Fruit fly (Drosophila melanogaster) whole organism, embryonic: ENCODE measurements around the gene Csas.

Source experiments
- Antp ChIP-seq: fragments of 200-800 bp; sonication (Bioruptor generic); optimal IDR thresholded peaks from 3 replicates; lab custom pipeline; 2016; ENCODE audit warnings: missing biosample characterization, missing genetic modification characterization
- BEAF-32 ChIP-seq: fragments of 200-800 bp; sonication (Bioruptor generic); optimal IDR thresholded peaks from 3 replicates; lab custom pipeline; 2017; ENCODE audit warnings: missing biosample characterization, missing genetic modification characterization, mild to moderate bottlenecking, moderate library complexity, missing genetic modification reagents
- CG10267 ChIP-seq: fragments of 200-800 bp; sonication (Bioruptor generic); optimal IDR thresholded peaks from 2 replicates; lab custom pipeline; 2018; ENCODE audit warnings: missing biosample characterization, mild to moderate bottlenecking, missing genetic modification characterization, moderate library complexity
- CG11085 ChIP-seq: fragments of 200-800 bp; sonication (Bioruptor generic); IDR thresholded peaks from 2 replicates; pipeline ENCODE4 v1.3.6; 2022; ENCODE audit warnings: missing biosample characterization, missing genetic modification characterization
- CG11560 ChIP-seq: fragments of 200-800 bp; sonication (Bioruptor generic); IDR thresholded peaks from 3 replicates; pipeline ENCODE4 v1.3.6; 2022; ENCODE audit warnings: missing biosample characterization, missing genetic modification characterization
- CG12769 ChIP-seq: fragments of 200-800 bp; sonication (Bioruptor generic); optimal IDR thresholded peaks from 2 replicates; lab custom pipeline; 2019; ENCODE audit warnings: missing biosample characterization, mild to moderate bottlenecking, missing genetic modification characterization, moderate library complexity
- CG13287 ChIP-seq: fragments of 200-800 bp; sonication (Bioruptor generic); IDR thresholded peaks from 2 replicates; pipeline ENCODE4 v1.3.6; 2022; ENCODE audit warnings: missing biosample characterization, missing genetic modification characterization; ENCODE audit not compliant: partially characterized antibody
- CG14667 ChIP-seq: fragments of 200-800 bp; sonication (Bioruptor generic); IDR thresholded peaks from 2 replicates; pipeline ENCODE4 v1.3.6; 2022; ENCODE audit warnings: missing biosample characterization, missing genetic modification characterization
- CG14710 ChIP-seq: fragments of 200-800 bp; sonication (Bioruptor generic); optimal IDR thresholded peaks from 3 replicates; lab custom pipeline; 2019; ENCODE audit warnings: missing biosample characterization, mild to moderate bottlenecking, missing genetic modification characterization, moderate library complexity
- CG15011 ChIP-seq: fragments of 200-800 bp; sonication (Bioruptor generic); optimal IDR thresholded peaks from 3 replicates; lab custom pipeline; 2018; ENCODE audit warnings: missing biosample characterization, mild to moderate bottlenecking, missing genetic modification characterization
- CG30020 ChIP-seq: fragments of 200-800 bp; optimal IDR thresholded peaks from 2 replicates; lab custom pipeline; 2019; ENCODE audit warnings: missing biosample characterization, mild to moderate bottlenecking, missing genetic modification characterization, moderate library complexity
- CG30431 ChIP-seq: fragments of 200-800 bp; sonication (Bioruptor generic); optimal IDR thresholded peaks from 2 replicates; lab custom pipeline; 2017; ENCODE audit warnings: missing biosample characterization, missing genetic modification characterization
- CG31388 ChIP-seq: fragments of 200-800 bp; sonication (Bioruptor generic); optimal IDR thresholded peaks from 2 replicates; lab custom pipeline; 2016; ENCODE audit warnings: missing biosample characterization, missing genetic modification characterization
- CG3995 ChIP-seq: fragments of 200-800 bp; sonication (Bioruptor generic); optimal IDR thresholded peaks from 3 replicates; lab custom pipeline; 2016; ENCODE audit warnings: missing biosample characterization, missing genetic modification characterization
- CG6272 ChIP-seq: fragments of 200-800 bp; sonication (Bioruptor generic); IDR thresholded peaks from 2 replicates; pipeline ENCODE4 v1.3.6; 2022; ENCODE audit warnings: missing biosample characterization, missing genetic modification characterization
- CG6765 ChIP-seq: fragments of 200-800 bp; sonication (Bioruptor generic); optimal IDR thresholded peaks from 3 replicates; lab custom pipeline; 2017; ENCODE audit warnings: missing biosample characterization, mild to moderate bottlenecking, missing genetic modification characterization
- CG6791 ChIP-seq: fragments of 200-800 bp; sonication (Bioruptor generic); IDR thresholded peaks from 3 replicates; pipeline ENCODE4 v1.3.6; 2022; ENCODE audit warnings: missing biosample characterization, missing genetic modification characterization; ENCODE audit not compliant: partially characterized antibody
- CG7786 ChIP-seq: fragments of 200-800 bp; sonication (Bioruptor generic); optimal IDR thresholded peaks from 2 replicates; lab custom pipeline; 2016; ENCODE audit warnings: missing biosample characterization, missing genetic modification characterization
- Dll ChIP-seq: fragments of 200-800 bp; sonication (Bioruptor generic); IDR thresholded peaks from 4 replicates; pipeline ENCODE4 v1.3.6; 2022; ENCODE audit warnings: missing biosample characterization, missing genetic modification characterization; ENCODE audit not compliant: partially characterized antibody
- Dref ChIP-seq: fragments of 200-800 bp; sonication (Bioruptor generic); IDR thresholded peaks from 2 replicates; pipeline ENCODE4 v1.3.6; 2022; ENCODE audit warnings: missing biosample characterization, missing genetic modification characterization
- E2f2 ChIP-seq: fragments of 200-800 bp; sonication (Bioruptor generic); IDR thresholded peaks from 2 replicates; pipeline ENCODE4 v1.3.6; 2022; ENCODE audit warnings: missing biosample characterization, missing genetic modification characterization
- Gsc ChIP-seq: fragments of 200-800 bp; sonication (Bioruptor generic); IDR thresholded peaks from 2 replicates; pipeline ENCODE4 v1.3.6; 2022; ENCODE audit warnings: missing biosample characterization, missing genetic modification characterization
- Gug ChIP-seq: fragments of 200-800 bp; sonication (Bioruptor generic); IDR thresholded peaks from 4 replicates; pipeline ENCODE4 v1.3.6; 2022; ENCODE audit warnings: missing biosample characterization, missing genetic modification characterization
- Mes4 ChIP-seq: fragments of 200-800 bp; sonication (Bioruptor generic); optimal IDR thresholded peaks from 2 replicates; lab custom pipeline; 2016; ENCODE audit warnings: missing biosample characterization, missing genetic modification characterization
- Side ChIP-seq: fragments of 200-800 bp; sonication (Bioruptor generic); optimal IDR thresholded peaks from 2 replicates; lab custom pipeline; 2016; ENCODE audit warnings: missing biosample characterization, missing genetic modification characterization
- Sry-β ChIP-seq: fragments of 200-800 bp; sonication (Bioruptor generic); optimal IDR thresholded peaks from 2 replicates; lab custom pipeline; 2018; ENCODE audit warnings: missing biosample characterization, mild to moderate bottlenecking, missing genetic modification characterization, moderate library complexity
- YL-1 ChIP-seq: fragments of 200-800 bp; sonication (Bioruptor generic); optimal IDR thresholded peaks from 3 replicates; lab custom pipeline; 2017; ENCODE audit warnings: missing biosample characterization, mild to moderate bottlenecking, missing genetic modification characterization
- ac ChIP-seq: fragments of 200-800 bp; sonication (Bioruptor generic); optimal IDR thresholded peaks from 3 replicates; lab custom pipeline; 2017; ENCODE audit warnings: missing biosample characterization, mild to moderate bottlenecking, missing genetic modification characterization
- br ChIP-seq: fragments of >200 bp; optimal IDR thresholded peaks from 2 replicates; lab custom pipeline; 2017
- chm ChIP-seq: fragments of 200-800 bp; sonication (Bioruptor generic); IDR thresholded peaks from 2 replicates; pipeline ENCODE4 v1.3.6; 2022; ENCODE audit warnings: missing biosample characterization, missing genetic modification characterization
- en ChIP-seq: fragments of 200-800 bp; sonication (Bioruptor generic); optimal IDR thresholded peaks from 2 replicates; lab custom pipeline; 2016; ENCODE audit warnings: missing biosample characterization, missing genetic modification characterization
- fd64A ChIP-seq: fragments of 200-800 bp; sonication (Bioruptor generic); optimal IDR thresholded peaks from 3 replicates; lab custom pipeline; 2018; ENCODE audit warnings: missing biosample characterization, mild to moderate bottlenecking, missing genetic modification characterization
- fru ChIP-seq: fragments of >200 bp; optimal IDR thresholded peaks from 2 replicates; lab custom pipeline; 2017
- fu2 ChIP-seq: fragments of 200-800 bp; sonication (Bioruptor generic); optimal IDR thresholded peaks from 2 replicates; lab custom pipeline; 2016; ENCODE audit warnings: missing biosample characterization, missing genetic modification characterization
- kah ChIP-seq: fragments of 200-800 bp; sonication (Bioruptor generic); optimal IDR thresholded peaks from 2 replicates; lab custom pipeline; 2018; ENCODE audit warnings: missing biosample characterization, mild to moderate bottlenecking, missing genetic modification characterization
- kni ChIP-seq: fragments of 200-800 bp; sonication (Bioruptor generic); optimal IDR thresholded peaks from 3 replicates; lab custom pipeline; 2017; ENCODE audit warnings: mild to moderate bottlenecking, missing biosample characterization, missing genetic modification reagents, missing genetic modification characterization
- knrl ChIP-seq: fragments of 200-800 bp; sonication (Bioruptor generic); IDR thresholded peaks from 3 replicates; pipeline ENCODE4 v1.3.6; 2022; ENCODE audit warnings: missing biosample characterization, missing genetic modification characterization; ENCODE audit not compliant: partially characterized antibody
- luna ChIP-seq: fragments of 200-800 bp; sonication (Bioruptor generic); optimal IDR thresholded peaks from 2 replicates; lab custom pipeline; 2016; ENCODE audit warnings: missing biosample characterization, missing genetic modification characterization
- otp ChIP-seq: fragments of 200-800 bp; sonication (Bioruptor generic); IDR thresholded peaks from 3 replicates; pipeline ENCODE4, ENCODE4 v1.3.6; 2022; ENCODE audit warnings: missing biosample characterization, missing genetic modification characterization
- salm ChIP-seq: fragments of 200-800 bp; sonication (Bioruptor generic); optimal IDR thresholded peaks from 2 replicates; lab custom pipeline; 2018; ENCODE audit warnings: missing biosample characterization, mild to moderate bottlenecking, missing genetic modification characterization
- schlank ChIP-seq: fragments of 200-800 bp; sonication (Bioruptor generic); optimal IDR thresholded peaks from 2 replicates; lab custom pipeline; 2018; ENCODE audit warnings: missing biosample characterization, mild to moderate bottlenecking, missing genetic modification characterization
- sna ChIP-seq: fragments of 200-800 bp; sonication (Bioruptor generic); IDR thresholded peaks from 2 replicates; pipeline ENCODE4 v1.3.6; 2022; ENCODE audit warnings: missing biosample characterization, missing genetic modification characterization; ENCODE audit not compliant: partially characterized antibody
- tgo ChIP-seq: fragments of 200-800 bp; sonication (Bioruptor generic); IDR thresholded peaks from 3 replicates; pipeline ENCODE4 v1.3.6; 2022; ENCODE audit warnings: missing biosample characterization, missing genetic modification characterization
- tll ChIP-seq, 2 experiments: fragments of 200-800 bp in 1 of 2; fragments of >200 bp in 1 of 2; sonication (Bioruptor generic) in 1 of 2; optimal IDR thresholded peaks; 2 replicates each; lab custom pipeline; 2017 to 2019; ENCODE audit warnings: missing biosample characterization in 2 of 2, missing genetic modification characterization in 2 of 2, mild to moderate bottlenecking in 1 of 2, moderate library complexity in 1 of 2
- wdn ChIP-seq: fragments of 200-800 bp; sonication (Bioruptor generic); IDR thresholded peaks from 2 replicates; pipeline ENCODE4 v1.3.6; 2022; ENCODE audit warnings: missing biosample characterization, missing genetic modification characterization
- zf30C ChIP-seq: fragments of 200-800 bp; sonication (Bioruptor generic); optimal IDR thresholded peaks from 3 replicates; lab custom pipeline; 2018; ENCODE audit warnings: missing biosample characterization, mild to moderate bottlenecking, missing genetic modification characterization
- zfh1 ChIP-seq: fragments of 200-800 bp; sonication (Bioruptor generic); IDR thresholded peaks from 3 replicates; pipeline ENCODE4 v1.3.6; 2022; ENCODE audit warnings: missing biosample characterization, missing genetic modification characterization

The Csas gene

DNA sequence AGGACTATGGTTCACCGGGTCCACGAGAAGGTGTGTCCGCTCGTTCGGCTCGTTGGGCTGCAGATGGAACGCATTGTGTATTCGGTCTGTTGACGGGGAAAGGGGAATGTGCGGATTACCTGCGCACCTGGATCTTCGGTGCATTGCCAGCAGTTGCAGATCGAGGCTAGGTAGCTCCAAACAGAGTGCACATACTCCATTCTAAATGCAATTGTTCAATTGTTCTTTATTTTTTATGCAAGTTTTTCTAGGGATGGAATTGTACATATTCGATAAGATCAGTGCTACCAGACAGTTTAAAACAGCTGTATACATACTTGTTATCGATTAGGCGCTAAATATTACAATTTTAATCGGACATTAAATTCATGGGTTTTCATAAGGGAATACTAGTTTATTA is 40.0 kb upstream of the Csas start, which contains the start of gene Lamtor1 (continued):
- peak; percentile 99 for TF ChIP-seq CG11560
- no peak for TF ChIP-seq en (GFP tag; lab: Kevin White, UChicago)
- peak; percentile 14; the same call in 1 of the 3 replicates for TF ChIP-seq CG6791 (GFP tag; lab: Robert Waterston, UW)
- no peak for TF ChIP-seq fu2
- peak; percentile 26; the same call in 1 of the 2 replicates for TF ChIP-seq sna
- peak; percentile 90 for TF ChIP-seq Dref (GFP tag; lab: Robert Waterston, UW)
- no peak for TF ChIP-seq br (lab: Kevin White, UChicago)
- 0 out of 4 replicates have a peak, but pooled peaks have one; percentile 23 for TF ChIP-seq Dll (GFP tag; lab: Robert Waterston, UW)
- TF ChIP-seq YL-1 (GFP tag; lab: Kevin White, UChicago): peak; percentile 13
- TF ChIP-seq CG14710: no peak

DNA sequence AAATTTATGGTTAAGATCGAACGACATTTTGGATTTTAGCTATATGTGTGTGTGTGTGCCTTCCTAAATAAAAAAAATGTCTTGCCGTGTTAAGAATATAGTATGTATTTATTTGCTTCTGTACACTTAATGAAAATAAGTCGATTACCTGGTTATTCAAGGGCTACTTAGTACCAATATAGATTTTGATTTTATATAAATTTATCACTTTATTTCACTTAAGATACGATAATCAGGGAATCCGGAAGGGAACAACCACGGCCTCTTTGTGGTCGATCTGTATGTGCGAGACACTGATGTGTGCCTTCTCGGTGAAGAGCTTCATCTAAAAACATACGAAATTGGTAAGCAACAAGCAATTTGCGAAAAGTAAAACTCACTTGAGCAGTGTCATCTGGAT is 38.9 kb upstream of the Csas start, which contains the start of gene CG14183:
TSS of gene CG14183 (minus strand) at position 101 of the 400 bp plus-strand sequence.
- no peak for TF ChIP-seq tll (GFP tag; optimal IDR thresholded peaks at IDR 0.05; lab: Kevin White, UChicago)
- TF ChIP-seq Antp (GFP tag; lab: Kevin White, UChicago): no peak
- no peak for TF ChIP-seq CG11560
- TF ChIP-seq Gug (GFP tag; lab: Robert Waterston, UW): no peak
- TF ChIP-seq zfh1 (GFP tag; lab: Robert Waterston, UW): no peak
- no peak for TF ChIP-seq otp
- no peak for TF ChIP-seq CG31388 (GFP tag; lab: Kevin White, UChicago)
- TF ChIP-seq wdn: no peak
- no peak for TF ChIP-seq CG6272 (GFP tag; lab: Robert Waterston, UW)
- TF ChIP-seq CG12769: no peak
- no peak for TF ChIP-seq tgo (GFP tag; lab: Robert Waterston, UW)
- no peak for TF ChIP-seq CG30431 (GFP tag; lab: Kevin White, UChicago)
- no peak for TF ChIP-seq CG15011 (GFP tag; lab: Kevin White, UChicago)
- TF ChIP-seq salm (tag; lab: Kevin White, UChicago): no peak
- TF ChIP-seq luna: no peak
- no peak for TF ChIP-seq CG11085 (GFP tag; lab: Robert Waterston, UW)
- no peak for TF ChIP-seq CG7786 (GFP tag; lab: Kevin White, UChicago)
- TF ChIP-seq CG3995 (GFP tag; lab: Kevin White, UChicago): no peak
- no peak for TF ChIP-seq schlank

dm6 chr3L:20006269-20007265 is 17.8 kb upstream of the Csas start:
- no peak for TF ChIP-seq Gsc
- TF ChIP-seq kah (GFP tag; lab: Kevin White, UChicago): peak; percentile 16
- TF ChIP-seq BEAF-32 (GFP tag; lab: Kevin White, UChicago): peak; percentile 68
- TF ChIP-seq zfh1 (GFP tag; lab: Robert Waterston, UW): no peak
- TF ChIP-seq Sry-β: no peak
- TF ChIP-seq fru: no peak
- TF ChIP-seq knrl (GFP tag; lab: Robert Waterston, UW): peak; percentile 74; the same call in 2 of the 3 replicates
- TF ChIP-seq CG14667: no peak
- TF ChIP-seq CG30020 (tag; lab: Kevin White, UChicago): peak; percentile 51
- TF ChIP-seq chm: peak; percentile 32; the same call in 1 of the 2 replicates
- TF ChIP-seq fu2: no peak
- TF ChIP-seq kni (GFP tag; lab: Kevin White, UChicago): peak; percentile 90
- TF ChIP-seq fd64A (GFP tag; lab: Kevin White, UChicago): peak; percentile 52
- no peak for TF ChIP-seq Side (GFP tag; lab: Kevin White, UChicago)
- TF ChIP-seq ac (GFP tag; lab: Kevin White, UChicago): no peak
- TF ChIP-seq CG6765 (GFP tag; lab: Kevin White, UChicago): no peak
- peak; percentile 94 for TF ChIP-seq E2f2 (GFP tag; lab: Robert Waterston, UW)
- TF ChIP-seq Mes4 (GFP tag; lab: Kevin White, UChicago): no peak
- no peak for TF ChIP-seq zf30C (GFP tag; lab: Kevin White, UChicago)
- peak; percentile 91 for TF ChIP-seq CG13287 (GFP tag; lab: Robert Waterston, UW)
- peak; percentile 10 for TF ChIP-seq CG10267 (tag; lab: Kevin White, UChicago)
